Worm (Caenorhabditis elegans) whole organism, L2 larva: ENCODE measurements around the gene C49C8.5.

ENCODE experiments used
- Y55F3AM.14 ChIP-seq: fragments of 200-800 bp; sonication (Bioruptor generic); optimal IDR thresholded peaks from 2 replicates; lab custom pipeline; 2018; ENCODE audit warnings: mild to moderate bottlenecking, missing genetic modification characterization, missing compliant biosample characterization
- ZK546.5 ChIP-seq: sonication (generic microtip); optimal IDR thresholded peaks from 2 replicates; lab custom pipeline; 2017; ENCODE audit warnings: missing biosample characterization, missing genetic modification characterization
- aly-2 ChIP-seq: fragments of 150-350 bp; optimal IDR thresholded peaks from 2 replicates; lab custom pipeline; 2014; ENCODE audit warnings: missing biosample characterization, missing genetic modification characterization
- ceh-16 ChIP-seq: fragments of 150-350 bp; optimal IDR thresholded peaks from 2 replicates; lab custom pipeline; 2014; ENCODE audit warnings: missing biosample characterization, missing genetic modification characterization
- crh-2 ChIP-seq: sonication (generic microtip); optimal IDR thresholded peaks from 2 replicates; lab custom pipeline; 2017; ENCODE audit warnings: missing biosample characterization, missing genetic modification characterization
- dmd-4 ChIP-seq: sonication (generic microtip); optimal IDR thresholded peaks from 2 replicates; lab custom pipeline; 2017; ENCODE audit warnings: missing biosample characterization, missing genetic modification characterization
- egl-27 ChIP-seq: sonication (generic microtip); optimal IDR thresholded peaks from 3 replicates; lab custom pipeline; 2017; ENCODE audit warnings: missing biosample characterization, missing genetic modification reagents, missing genetic modification characterization
- elt-1 ChIP-seq: fragments of 150-350 bp; optimal IDR thresholded peaks from 2 replicates; lab custom pipeline; 2014; ENCODE audit warnings: missing biosample characterization, missing genetic modification characterization
- elt-3 ChIP-seq: sonication (generic microtip); optimal IDR thresholded peaks from 2 replicates; lab custom pipeline; 2017; ENCODE audit warnings: missing biosample characterization, missing genetic modification characterization
- fos-1 ChIP-seq: fragments of 150-350 bp; optimal IDR thresholded peaks from 2 replicates; lab custom pipeline; 2014; ENCODE audit warnings: missing biosample characterization, missing genetic modification characterization
- gmeb-1 ChIP-seq: fragments of 150-350 bp; optimal IDR thresholded peaks from 2 replicates; lab custom pipeline; 2014; ENCODE audit warnings: missing biosample characterization, missing genetic modification characterization
- lin-13 ChIP-seq: fragments of 150-350 bp; optimal IDR thresholded peaks from 2 replicates; lab custom pipeline; 2014; ENCODE audit warnings: missing biosample characterization, missing genetic modification reagents, missing genetic modification characterization
- lin-39 ChIP-seq: fragments of 150-350 bp; optimal IDR thresholded peaks from 2 replicates; lab custom pipeline; 2014; ENCODE audit warnings: missing biosample characterization, missing genetic modification reagents, missing genetic modification characterization
- lsy-2 ChIP-seq, 2 experiments: fragments of 150-350 bp in 1 of 2; sonication (generic microtip) in 1 of 2; optimal IDR thresholded peaks; 2 replicates each; lab custom pipeline; 2014 to 2017; ENCODE audit warnings: missing biosample characterization in 2 of 2, missing genetic modification characterization in 2 of 2
- mbf-1 ChIP-seq: sonication (generic microtip); optimal IDR thresholded peaks from 2 replicates; lab custom pipeline; 2017; ENCODE audit warnings: missing biosample characterization, missing genetic modification characterization
- mdl-1 ChIP-seq, 2 experiments: fragments of 150-350 bp in 1 of 2; sonication (generic microtip) in 1 of 2; optimal IDR thresholded peaks; 2 replicates each; lab custom pipeline; 2017; ENCODE audit warnings: missing biosample characterization in 2 of 2, missing genetic modification characterization in 2 of 2
- nhr-10 ChIP-seq: sonication (generic microtip); optimal IDR thresholded peaks from 2 replicates; lab custom pipeline; 2017; ENCODE audit warnings: missing biosample characterization, missing genetic modification characterization
- nhr-11 ChIP-seq: fragments of 150-350 bp; optimal IDR thresholded peaks from 2 replicates; lab custom pipeline; 2014; ENCODE audit warnings: missing biosample characterization, missing genetic modification characterization
- nhr-12 ChIP-seq: fragments of 150-350 bp; optimal IDR thresholded peaks from 2 replicates; lab custom pipeline; 2014; ENCODE audit warnings: missing biosample characterization, missing genetic modification characterization
- nhr-129 ChIP-seq: fragments of 150-350 bp; optimal IDR thresholded peaks from 2 replicates; lab custom pipeline; 2014; ENCODE audit warnings: missing biosample characterization, missing genetic modification characterization
- nhr-21 ChIP-seq: fragments of 150-350 bp; optimal IDR thresholded peaks from 2 replicates; lab custom pipeline; 2014; ENCODE audit warnings: missing biosample characterization, missing genetic modification characterization
- nhr-23 ChIP-seq: fragments of 150-350 bp; optimal IDR thresholded peaks from 2 replicates; lab custom pipeline; 2014; ENCODE audit warnings: missing biosample characterization, missing genetic modification reagents, missing genetic modification characterization
- nhr-237 ChIP-seq: fragments of 150-350 bp; optimal IDR thresholded peaks from 2 replicates; lab custom pipeline; 2014; ENCODE audit warnings: missing biosample characterization, missing genetic modification characterization
- nhr-25 ChIP-seq: fragments of 150-350 bp; sonication (generic microtip); optimal IDR thresholded peaks from 3 replicates; lab custom pipeline; 2014; ENCODE audit warnings: missing biosample characterization, missing genetic modification characterization
- nhr-6 ChIP-seq: fragments of 150-350 bp; optimal IDR thresholded peaks from 2 replicates; lab custom pipeline; 2014; ENCODE audit warnings: missing biosample characterization, missing genetic modification characterization
- nhr-77 ChIP-seq: fragments of 150-350 bp; optimal IDR thresholded peaks from 2 replicates; lab custom pipeline; 2014; ENCODE audit warnings: missing biosample characterization, missing genetic modification characterization
- sem-4 ChIP-seq: fragments of 150-350 bp; optimal IDR thresholded peaks from 2 replicates; lab custom pipeline; 2014; ENCODE audit warnings: missing biosample characterization, missing genetic modification reagents, missing genetic modification characterization
- skn-1 ChIP-seq: sonication (generic microtip); optimal IDR thresholded peaks from 2 replicates; lab custom pipeline; 2017; ENCODE audit warnings: missing biosample characterization, missing genetic modification characterization
- sma-3 ChIP-seq: sonication (generic microtip); optimal IDR thresholded peaks from 2 replicates; lab custom pipeline; 2016; ENCODE audit warnings: missing genetic modification reagents, missing genetic modification characterization, missing compliant biosample characterization
- sma-9 ChIP-seq, 2 experiments: fragments of 150-350 bp in 1 of 2; sonication (generic microtip) in 1 of 2; optimal IDR thresholded peaks; 2 replicates each; lab custom pipeline; 2014 to 2016; ENCODE audit warnings: missing genetic modification characterization in 2 of 2, mild to moderate bottlenecking in 1 of 2, missing biosample characterization in 1 of 2, missing compliant biosample characterization in 1 of 2, missing genetic modification reagents in 1 of 2, moderate library complexity in 1 of 2
- snpc-4 ChIP-seq: fragments of 150-350 bp; optimal IDR thresholded peaks from 2 replicates; lab custom pipeline; 2014; ENCODE audit warnings: missing biosample characterization, missing genetic modification characterization
- unc-62 ChIP-seq: fragments of 150-350 bp; optimal IDR thresholded peaks from 2 replicates; lab custom pipeline; 2014; ENCODE audit warnings: missing biosample characterization, missing genetic modification reagents, missing genetic modification characterization
- zag-1 ChIP-seq: fragments of 150-350 bp; optimal IDR thresholded peaks from 2 replicates; lab custom pipeline; 2014; ENCODE audit warnings: missing biosample characterization, missing genetic modification characterization
- ztf-1 ChIP-seq: fragments of 200-800 bp; sonication (Bioruptor generic); conservative IDR thresholded peaks from 2 replicates; pipeline ENCODE4 v1.3.6; 2022; ENCODE audit warnings: missing genetic modification characterization, missing compliant biosample characterization

The C49C8.5 gene

ce11 chrIV:8617047-8617446 lies 36.4 kb downstream of the C49C8.5 start, which contains the start of the genes F42A9.7 and F42A9.3:
TSS of gene F42A9.7 (minus strand) at chrIV:8617147.
TSS of gene F42A9.3 (plus strand) at chrIV:8617260.
- TF ChIP-seq mdl-1 (tag; optimal IDR thresholded peaks at IDR 0.05; lab: Kevin White, UChicago) (no peak), nhr-77 (no peak), nhr-10 (tag; lab: Kevin White, UChicago) (no peak), fos-1 (tag; lab: Kevin White, UChicago) (no peak), nhr-23 (tag; lab: Kevin White, UChicago) (no peak), sma-9 (GFP tag; optimal IDR thresholded peaks at IDR 0.05; lab: Kevin White, UChicago) (no peak), sma-9 (tag; optimal IDR thresholded peaks at IDR 0.05; lab: Kevin White, UChicago) (no peak), unc-62 (GFP tag; lab: Kevin White, UChicago) (no peak), mbf-1 (no peak)

ce11 chrIV:8615314-8615713 lies 38.1 kb downstream of the C49C8.5 start:
- TF ChIP-seq nhr-12 (tag; lab: Kevin White, UChicago) (no peak), nhr-237 (tag; lab: Kevin White, UChicago) (no peak), skn-1 (no peak)

ce11 chrIV:8614680-8615079 lies 38.8 kb downstream of the C49C8.5 start, which contains the start of gene cyp-33E3:
TSS of gene cyp-33E3 (plus strand) at chrIV:8614995.
- TF ChIP-seq Y55F3AM.14 (GFP tag; lab: Kevin White, UChicago) (no peak), fos-1 (tag; lab: Kevin White, UChicago) (peak; percentile 40)
- TF ChIP-seq, all 48 proteins: peak for 1

- no peak for TF ChIP-seq nhr-12 (tag; lab: Kevin White, UChicago)
- TF ChIP-seq sma-3 (GFP tag; lab: Kevin White, UChicago): no peak
- no peak for TF ChIP-seq sem-4
- no peak for TF ChIP-seq zag-1 (tag; lab: Kevin White, UChicago)
- no peak for TF ChIP-seq aly-2 (tag; lab: Kevin White, UChicago)
- TF ChIP-seq nhr-77: no peak
- TF ChIP-seq fos-1 (tag; lab: Kevin White, UChicago): peak; percentile 93
- TF ChIP-seq nhr-25 (tag; lab: Kevin White, UChicago): no peak
- no peak for TF ChIP-seq ZK546.5 (tag; lab: Kevin White, UChicago)
- TF ChIP-seq egl-27: no peak
- TF ChIP-seq nhr-129 (tag; lab: Kevin White, UChicago): no peak
- TF ChIP-seq lin-39 (tag; lab: Kevin White, UChicago): no peak
- peak; percentile 35 for TF ChIP-seq crh-2 (tag; lab: Kevin White, UChicago)
- TF ChIP-seq nhr-11 (tag; lab: Kevin White, UChicago): no peak
- TF ChIP-seq Y55F3AM.14 (GFP tag; lab: Kevin White, UChicago): no peak
- no peak for TF ChIP-seq nhr-237 (tag; lab: Kevin White, UChicago)
- TF ChIP-seq sma-9 (GFP tag; optimal IDR thresholded peaks at IDR 0.05; lab: Kevin White, UChicago): peak; percentile 12
- no peak for TF ChIP-seq sma-9 (tag; optimal IDR thresholded peaks at IDR 0.05; lab: Kevin White, UChicago)
- no peak for TF ChIP-seq mdl-1 (tag; optimal IDR thresholded peaks at IDR 0.05; lab: Kevin White, UChicago)
- TF ChIP-seq unc-62 (GFP tag; lab: Kevin White, UChicago): no peak
- no peak for TF ChIP-seq ztf-1 (GFP tag; lab: Robert Waterston, UW)
- TF ChIP-seq elt-3 (tag; lab: Kevin White, UChicago): no peak
- TF ChIP-seq nhr-21 (tag; lab: Kevin White, UChicago): no peak
- TF ChIP-seq elt-1 (tag; lab: Kevin White, UChicago): no peak
- no peak for TF ChIP-seq dmd-4 (tag; lab: Kevin White, UChicago)
- TF ChIP-seq skn-1: no peak
- no peak for TF ChIP-seq nhr-10 (tag; lab: Kevin White, UChicago)
- TF ChIP-seq gmeb-1 (tag; lab: Kevin White, UChicago): peak; percentile 21
- TF ChIP-seq nhr-6 (tag; lab: Kevin White, UChicago): no peak
- TF ChIP-seq ceh-16 (tag; lab: Kevin White, UChicago): no peak
- TF ChIP-seq lin-13: no peak
These were observed 41.5 kb downstream of the C49C8.5 start, which contains the start of the genes F42A9.17 and cyp-33E2 for ce11 chrIV:8611886-8612542. TSS of gene F42A9.17 (minus strand) at chrIV:8611936. TSS of gene cyp-33E2 (plus strand) at chrIV:8612334.

ce11 chrIV:8608934-8609333 lies 44.5 kb downstream of the C49C8.5 start, which contains the start of gene F42A9.6:
TSS of gene F42A9.6 (plus strand) at chrIV:8609234.
- TF ChIP-seq lin-39 (tag; lab: Kevin White, UChicago) (no peak), lsy-2 (tag; optimal IDR thresholded peaks at IDR 0.05; lab: Kevin White, UChicago) (no peak), nhr-21 (tag; lab: Kevin White, UChicago) (no peak), snpc-4 (tag; lab: Kevin White, UChicago) (no peak), nhr-25 (tag; lab: Kevin White, UChicago) (no peak), skn-1 (no peak), zag-1 (tag; lab: Kevin White, UChicago) (no peak)
